Worm (Caenorhabditis elegans) whole organism, L4 larva: ENCODE measurements around the gene T26G10.5.

Experiments used
- D1046.2 ChIP-seq: fragments of 200-800 bp; sonication (Bioruptor generic); IDR thresholded peaks from 2 replicates; pipeline ENCODE4 v1.3.6; 2022; ENCODE audit warnings: missing genetic modification characterization, missing compliant biosample characterization
- F10B5.3 ChIP-seq: sonication (generic microtip); optimal IDR thresholded peaks from 2 replicates; lab custom pipeline; 2016; ENCODE audit warnings: mild to moderate bottlenecking, missing genetic modification characterization, missing compliant biosample characterization
- F44E2.7 ChIP-seq: fragments of 200-800 bp; sonication (Bioruptor generic); IDR thresholded peaks from 2 replicates; pipeline ENCODE4 v2.1.2; 2022; ENCODE audit warnings: missing genetic modification characterization, missing compliant biosample characterization
- F49E8.2 ChIP-seq: sonication (generic microtip); optimal IDR thresholded peaks from 2 replicates; lab custom pipeline; 2016; ENCODE audit warnings: missing compliant biosample characterization, mild to moderate bottlenecking, missing genetic modification characterization, borderline replicate concordance
- R02D3.7 ChIP-seq: fragments of 150-350 bp; sonication (generic microtip); optimal IDR thresholded peaks from 3 replicates; lab custom pipeline; 2014; ENCODE audit warnings: missing biosample characterization, missing genetic modification characterization
- T20F7.1 ChIP-seq: fragments of 200-800 bp; sonication (Bioruptor generic); optimal IDR thresholded peaks from 2 replicates; lab custom pipeline; 2018; ENCODE audit warnings: mild to moderate bottlenecking, missing genetic modification characterization, missing compliant biosample characterization
- T26A8.4 ChIP-seq: fragments of 200-800 bp; sonication (Bioruptor generic); IDR thresholded peaks from 2 replicates; pipeline ENCODE4 v1.3.6; 2022; ENCODE audit warnings: missing genetic modification characterization, missing compliant biosample characterization
- Y105C5A.15 ChIP-seq: fragments of 200-800 bp; sonication (Bioruptor generic); IDR thresholded peaks from 2 replicates; pipeline ENCODE4 v1.3.6; 2022; ENCODE audit warnings: missing genetic modification characterization, missing compliant biosample characterization
- Y48G9A.11 ChIP-seq: fragments of 200-800 bp; sonication (Bioruptor generic); IDR thresholded peaks from 2 replicates; pipeline ENCODE4 v1.3.6; 2022; ENCODE audit warnings: missing genetic modification reagents, missing genetic modification characterization, missing compliant biosample characterization
- Y5F2A.4 ChIP-seq: fragments of 200-800 bp; sonication (Bioruptor generic); optimal IDR thresholded peaks from 2 replicates; lab custom pipeline; 2018; ENCODE audit warnings: mild to moderate bottlenecking, missing genetic modification characterization, missing compliant biosample characterization
- Y75B8A.6 ChIP-seq: fragments of 200-800 bp; sonication (Bioruptor generic); IDR thresholded peaks from 2 replicates; pipeline ENCODE4 v1.3.6; 2022; ENCODE audit warnings: missing genetic modification reagents, missing genetic modification characterization, missing compliant biosample characterization
- ZK337.2 ChIP-seq: fragments of 200-800 bp; sonication (Bioruptor generic); IDR thresholded peaks from 2 replicates; pipeline ENCODE4 v1.3.6; 2022; ENCODE audit warnings: missing genetic modification reagents, missing genetic modification characterization, missing compliant biosample characterization
- ZK546.5 ChIP-seq, 2 experiments: sonication (generic microtip); optimal IDR thresholded peaks; 2 replicates each; lab custom pipeline; 2017; ENCODE audit warnings: missing biosample characterization in 2 of 2, missing genetic modification characterization in 2 of 2
- ama-1 ChIP-seq: fragments of 150-350 bp; optimal IDR thresholded peaks from 2 replicates; lab custom pipeline; 2014; ENCODE audit warnings: inconsistent platforms, mixed read lengths
- arid-1 ChIP-seq: fragments of 200-800 bp; sonication (Bioruptor generic); conservative IDR thresholded peaks from 2 replicates; pipeline ENCODE4 v1.3.6; 2022; ENCODE audit warnings: missing genetic modification reagents, missing genetic modification characterization, missing compliant biosample characterization
- ceh-32 ChIP-seq: sonication (generic microtip); optimal IDR thresholded peaks from 2 replicates; lab custom pipeline; 2016; ENCODE audit warnings: mild to moderate bottlenecking, missing genetic modification characterization, missing compliant biosample characterization; ENCODE audit not compliant: poor library complexity
- ceh-44 ChIP-seq: fragments of 200-800 bp; sonication (Bioruptor generic); IDR thresholded peaks from 2 replicates; pipeline ENCODE4 v1.3.6; 2022; ENCODE audit warnings: missing genetic modification reagents, missing genetic modification characterization, missing compliant biosample characterization
- ceh-62 ChIP-seq: sonication (generic microtip); optimal IDR thresholded peaks from 2 replicates; lab custom pipeline; 2017; ENCODE audit warnings: missing biosample characterization, missing genetic modification characterization
- daf-19 ChIP-seq: fragments of 200-800 bp; sonication (Bioruptor generic); conservative IDR thresholded peaks from 2 replicates; pipeline ENCODE4 v1.3.6; 2022; ENCODE audit warnings: missing genetic modification characterization, missing compliant biosample characterization
- daf-8 ChIP-seq: fragments of 200-800 bp; sonication (Bioruptor generic); IDR thresholded peaks from 2 replicates; pipeline ENCODE4 v1.3.6; 2022; ENCODE audit warnings: missing genetic modification characterization, missing compliant biosample characterization
- dpl-1 ChIP-seq: fragments of 150-350 bp; optimal IDR thresholded peaks from 2 replicates; lab custom pipeline; 2014; ENCODE audit warnings: missing biosample characterization, missing genetic modification reagents, missing genetic modification characterization
- egl-27 ChIP-seq: sonication (generic microtip); optimal IDR thresholded peaks from 3 replicates; lab custom pipeline; 2017; ENCODE audit warnings: missing biosample characterization, missing genetic modification reagents, missing genetic modification characterization
- egl-43 ChIP-seq: fragments of 200-800 bp; sonication (Bioruptor generic); IDR thresholded peaks from 2 replicates; pipeline ENCODE4 v1.3.6; 2022; ENCODE audit warnings: missing genetic modification reagents, missing genetic modification characterization, missing compliant biosample characterization
- fkh-10 ChIP-seq: fragments of 150-350 bp; optimal IDR thresholded peaks from 2 replicates; lab custom pipeline; 2014; ENCODE audit warnings: missing biosample characterization, missing genetic modification reagents, missing genetic modification characterization
- hif-1 ChIP-seq, 2 experiments: sonication (generic microtip); optimal IDR thresholded peaks; 2 replicates each; lab custom pipeline; 2016 to 2017; ENCODE audit warnings: missing compliant biosample characterization in 2 of 2, missing genetic modification characterization in 2 of 2, missing genetic modification reagents in 2 of 2, missing genotype in 2 of 2, mild to moderate bottlenecking in 1 of 2
- lin-1 ChIP-seq: fragments of 200-800 bp; sonication (Bioruptor generic); IDR thresholded peaks from 2 replicates; pipeline ENCODE4 v1.3.6; 2022; ENCODE audit warnings: missing genetic modification reagents, missing genetic modification characterization, missing compliant biosample characterization
- lin-13 ChIP-seq: fragments of 150-350 bp; optimal IDR thresholded peaks from 2 replicates; lab custom pipeline; 2014; ENCODE audit warnings: missing biosample characterization, missing genetic modification reagents, missing genetic modification characterization
- lin-15B ChIP-seq: fragments of 150-350 bp; sonication (generic microtip); optimal IDR thresholded peaks from 3 replicates; lab custom pipeline; 2014; ENCODE audit warnings: missing biosample characterization, missing genetic modification characterization
- lin-29 ChIP-seq: fragments of 200-800 bp; sonication (Bioruptor generic); IDR thresholded peaks from 2 replicates; pipeline ENCODE4 v1.3.6; 2022; ENCODE audit warnings: missing genetic modification reagents, missing genetic modification characterization, missing compliant biosample characterization
- lin-38 ChIP-seq: fragments of 200-800 bp; sonication (Bioruptor generic); IDR thresholded peaks from 2 replicates; pipeline ENCODE4 v1.3.6; 2022; ENCODE audit warnings: missing genetic modification reagents, missing genetic modification characterization, missing compliant biosample characterization
- madf-9 ChIP-seq: fragments of 200-800 bp; sonication (Bioruptor generic); conservative IDR thresholded peaks from 2 replicates; pipeline ENCODE4 v1.3.6; 2022; ENCODE audit warnings: missing genetic modification reagents, missing genetic modification characterization, missing compliant biosample characterization
- mep-1 ChIP-seq: fragments of 150-350 bp; sonication (generic microtip); optimal IDR thresholded peaks from 3 replicates; lab custom pipeline; 2014; ENCODE audit warnings: missing biosample characterization, missing genetic modification characterization
- mxl-2 ChIP-seq: fragments of 200-800 bp; sonication (Bioruptor generic); conservative IDR thresholded peaks from 2 replicates; pipeline ENCODE4 v1.3.6; 2022; ENCODE audit warnings: missing genetic modification reagents, missing genetic modification characterization, missing compliant biosample characterization
- nhr-10 ChIP-seq: fragments of 150-350 bp; optimal IDR thresholded peaks from 2 replicates; lab custom pipeline; 2014; ENCODE audit warnings: missing biosample characterization, missing genetic modification characterization
- nhr-102 ChIP-seq: sonication (generic microtip); optimal IDR thresholded peaks from 2 replicates; lab custom pipeline; 2016; ENCODE audit warnings: mild to moderate bottlenecking, missing genetic modification characterization, moderate library complexity, missing compliant biosample characterization
- nhr-11 ChIP-seq: fragments of 150-350 bp; optimal IDR thresholded peaks from 2 replicates; lab custom pipeline; 2014; ENCODE audit warnings: missing biosample characterization, missing genetic modification characterization
- nhr-111 ChIP-seq: fragments of 200-800 bp; sonication (Bioruptor generic); optimal IDR thresholded peaks from 2 replicates; lab custom pipeline; 2018; ENCODE audit warnings: mild to moderate bottlenecking, missing genetic modification characterization, missing compliant biosample characterization
- nhr-237 ChIP-seq: sonication (generic microtip); optimal IDR thresholded peaks from 2 replicates; lab custom pipeline; 2017; ENCODE audit warnings: missing biosample characterization, missing genetic modification characterization
- nhr-28 ChIP-seq: fragments of 150-350 bp; optimal IDR thresholded peaks from 2 replicates; lab custom pipeline; 2014; ENCODE audit warnings: missing biosample characterization, missing genetic modification characterization
- nhr-48 ChIP-seq: sonication (generic microtip); optimal IDR thresholded peaks from 2 replicates; lab custom pipeline; 2016; ENCODE audit warnings: mild to moderate bottlenecking, missing genetic modification characterization, missing compliant biosample characterization
- pha-4 ChIP-seq, 2 experiments: fragments of 150-350 bp in 1 of 2; fragments of 200-800 bp in 1 of 2; sonication (Bioruptor generic) in 1 of 2; IDR thresholded peaks in 1 of 2; optimal IDR thresholded peaks in 1 of 2; 2 replicates each; pipeline versions ENCODE4 v1.3.6 to Lab custom; 2014 to 2022; ENCODE audit warnings: missing genetic modification characterization in 2 of 2, missing genetic modification reagents in 2 of 2, missing biosample characterization in 1 of 2, missing compliant biosample characterization in 1 of 2
- php-3 ChIP-seq: fragments of 200-800 bp; sonication (Bioruptor generic); IDR thresholded peaks from 2 replicates; pipeline ENCODE4 v1.3.6; 2022; ENCODE audit warnings: missing genetic modification reagents, missing genetic modification characterization, missing compliant biosample characterization
- saeg-2 ChIP-seq: fragments of 200-800 bp; sonication (Bioruptor generic); IDR thresholded peaks from 2 replicates; pipeline ENCODE4 v1.3.6; 2022; ENCODE audit warnings: missing genetic modification reagents, missing genetic modification characterization, missing compliant biosample characterization
- snpc-1.2 ChIP-seq: fragments of 200-800 bp; sonication (Bioruptor generic); IDR thresholded peaks from 2 replicates; pipeline ENCODE4 v1.3.6; 2022; ENCODE audit warnings: missing genetic modification reagents, missing genetic modification characterization, missing compliant biosample characterization
- unc-62 ChIP-seq, 3 experiments: fragments of 150-350 bp in 1 of 3; sonication (generic microtip); optimal IDR thresholded peaks in 2 of 3; peaks in 1 of 3; 1 replicate in 1 of 3; 2 replicates in 2 of 3; lab custom pipeline; 2014 to 2017; ENCODE audit warnings: missing biosample characterization in 3 of 3, missing genetic modification characterization in 3 of 3, missing genetic modification reagents in 3 of 3, missing genotype in 1 of 3
- vab-7 ChIP-seq: fragments of 200-800 bp; sonication (Bioruptor generic); IDR thresholded peaks from 2 replicates; pipeline ENCODE4 v1.3.6; 2022; ENCODE audit warnings: missing genetic modification reagents, missing genetic modification characterization, missing compliant biosample characterization
- zip-2 ChIP-seq: fragments of 150-350 bp; optimal IDR thresholded peaks from 2 replicates; lab custom pipeline; 2014; ENCODE audit warnings: missing biosample characterization, missing genetic modification characterization
- ztf-11 ChIP-seq: fragments of 150-350 bp; optimal IDR thresholded peaks from 2 replicates; lab custom pipeline; 2014; ENCODE audit warnings: missing biosample characterization, missing genetic modification characterization
- ztf-7 ChIP-seq: fragments of 150-350 bp; optimal IDR thresholded peaks from 2 replicates; lab custom pipeline; 2014; ENCODE audit warnings: missing biosample characterization, missing genetic modification characterization

Gene T26G10.5

ce11 chrIII:9443417-9444027 lies 17.3 kb upstream of the T26G10.5 start, which contains the start of gene pir-2 (continued):
- TF ChIP-seq lin-15B (tag; lab: Kevin White, UChicago) = no peak
- TF ChIP-seq D1046.2 (GFP tag; lab: Robert Waterston, UW) = no peak
- TF ChIP-seq saeg-2 = no peak
- TF ChIP-seq ZK546.5 (tag; optimal IDR thresholded peaks at IDR 0.05; lab: Kevin White, UChicago) = no peak
- no peak for TF ChIP-seq Y48G9A.11 (GFP tag; lab: Robert Waterston, UW)
- no peak for TF ChIP-seq Y75B8A.6
- no peak for TF ChIP-seq madf-9 (GFP tag; lab: Robert Waterston, UW)
- no peak for TF ChIP-seq Y5F2A.4
- TF ChIP-seq php-3 (GFP tag; lab: Robert Waterston, UW) = no peak
- TF ChIP-seq hif-1 (tag; optimal IDR thresholded peaks at IDR 0.05; lab: Kevin White, UChicago) = peak in 1 of 2 experiments; percentile 54
- TF ChIP-seq lin-1 (GFP tag; lab: Robert Waterston, UW) = no peak
- TF ChIP-seq F44E2.7 = peak; percentile 63; the same call in 1 of the 2 replicates
- TF ChIP-seq pha-4 (GFP tag; IDR thresholded peaks at IDR 0.05; lab: Robert Waterston, UW) = peak; percentile 38; the same call in 1 of the 2 replicates
- no peak for TF ChIP-seq pha-4 (tag; optimal IDR thresholded peaks at IDR 0.05; lab: Kevin White, UChicago)
- TF ChIP-seq ama-1 (lab: Kevin White, UChicago) = peak; percentile 89
- no peak for TF ChIP-seq F10B5.3
- peak; percentile 69 for TF ChIP-seq T20F7.1 (GFP tag; lab: Kevin White, UChicago)
- peak; percentile 75 for TF ChIP-seq nhr-11
- peak; percentile 26 for TF ChIP-seq nhr-10
- TF ChIP-seq dpl-1 (GFP tag; lab: Kevin White, UChicago) = peak; percentile 93
- no peak for TF ChIP-seq ZK337.2 (GFP tag; lab: Robert Waterston, UW)
- TF ChIP-seq zip-2 (tag; lab: Kevin White, UChicago) = no peak
- TF ChIP-seq ztf-7 (tag; lab: Kevin White, UChicago) = peak; percentile 46
- TF ChIP-seq lin-29 (GFP tag; lab: Robert Waterston, UW) = no peak
- no peak for TF ChIP-seq ceh-62
- no peak for TF ChIP-seq Y105C5A.15 (GFP tag; lab: Robert Waterston, UW)
- no peak for TF ChIP-seq egl-27 (tag; lab: Kevin White, UChicago)
- TF ChIP-seq mep-1 (tag; lab: Kevin White, UChicago) = peak; percentile 85
- TF ChIP-seq ceh-44 (GFP tag; lab: Robert Waterston, UW) = no peak
- no peak for TF ChIP-seq snpc-1.2 (GFP tag; lab: Robert Waterston, UW)
- TF ChIP-seq mxl-2 = no peak
- peak; percentile 44 for TF ChIP-seq fkh-10 (GFP tag; lab: Kevin White, UChicago)
- TF ChIP-seq nhr-237 (tag; lab: Kevin White, UChicago) = no peak
- peak; percentile 69 for TF ChIP-seq nhr-28 (tag; lab: Kevin White, UChicago)

- TF ChIP-seq F49E8.2 (tag; lab: Kevin White, UChicago) = peak; percentile 5
- TF ChIP-seq T26A8.4 (GFP tag; lab: Robert Waterston, UW) = no peak
- 0 out of 2 replicates have a peak, but pooled peaks have one; percentile 25 for TF ChIP-seq daf-19 (GFP tag; lab: Robert Waterston, UW)
- no peak for TF ChIP-seq nhr-48 (tag; lab: Kevin White, UChicago)
- no peak for TF ChIP-seq daf-8 (GFP tag; lab: Robert Waterston, UW)
- no peak for TF ChIP-seq ceh-32 (tag; lab: Kevin White, UChicago)
- no peak for TF ChIP-seq vab-7 (GFP tag; lab: Robert Waterston, UW)
- peak; percentile 31; the same call in 1 of the 2 replicates for TF ChIP-seq lin-38
- TF ChIP-seq Y48G9A.11 (GFP tag; lab: Robert Waterston, UW) = 0 out of 2 replicates have a peak, but pooled peaks have one; percentile 5
- TF ChIP-seq ztf-11 (tag; lab: Kevin White, UChicago) = no peak
- TF ChIP-seq arid-1 (GFP tag; lab: Robert Waterston, UW) = 0 out of 2 replicates have a peak, but pooled peaks have one; percentile 35
- no peak for TF ChIP-seq nhr-11
- no peak for TF ChIP-seq nhr-102
- no peak for TF ChIP-seq lin-15B (tag; lab: Kevin White, UChicago)
- no peak for TF ChIP-seq hif-1 (tag; optimal IDR thresholded peaks at IDR 0.05; lab: Kevin White, UChicago)
- no peak for TF ChIP-seq egl-43 (GFP tag; lab: Robert Waterston, UW)
- TF ChIP-seq nhr-111 (GFP tag; lab: Kevin White, UChicago) = no peak
- peak; percentile 40 for TF ChIP-seq lin-13 (GFP tag; lab: Kevin White, UChicago)
- TF ChIP-seq R02D3.7 (tag; lab: Kevin White, UChicago) = no peak
- TF ChIP-seq egl-27 (tag; lab: Kevin White, UChicago) = no peak
- TF ChIP-seq unc-62 (GFP tag; optimal IDR thresholded peaks at IDR 0.05 in 1 of 2; lab: Kevin White, UChicago) = no peak
- no peak for TF ChIP-seq unc-62 (tag; optimal IDR thresholded peaks at IDR 0.05; lab: Kevin White, UChicago)
Observed at ce11 chrIII:9442846-9443245, 16.6 kb upstream of the T26G10.5 start.
